Fruit fly (Drosophila melanogaster) whole organism, embryonic: Measurements from ENCODE around the gene bumpel.

Source experiments
- CG12299 ChIP-seq: fragments of 200-800 bp; sonication (Bioruptor generic); optimal IDR thresholded peaks from 2 replicates; lab custom pipeline; 2018; ENCODE audit warnings: missing biosample characterization, mild to moderate bottlenecking, missing genetic modification characterization
- CG14441 ChIP-seq: fragments of 200-800 bp; sonication (Bioruptor generic); IDR thresholded peaks from 2 replicates; pipeline ENCODE4 v1.3.6; 2022; ENCODE audit warnings: missing biosample characterization, missing genetic modification characterization
- CG6791 ChIP-seq: fragments of 200-800 bp; sonication (Bioruptor generic); IDR thresholded peaks from 3 replicates; pipeline ENCODE4 v1.3.6; 2022; ENCODE audit warnings: missing biosample characterization, missing genetic modification characterization; ENCODE audit not compliant: partially characterized antibody
- CG7372 ChIP-seq: fragments of 200-800 bp; sonication (Bioruptor generic); IDR thresholded peaks from 2 replicates; pipeline ENCODE4 v1.3.6; 2022; ENCODE audit warnings: missing biosample characterization, missing genetic modification characterization
- Med ChIP-seq: fragments of 200-800 bp; sonication (Bioruptor generic); peaks from one replicate; lab custom pipeline; 2016; ENCODE audit warnings: missing biosample characterization, missing genetic modification characterization, mild to moderate bottlenecking, inconsistent platforms, moderate library complexity
- Oaz ChIP-seq: fragments of 200-800 bp; sonication (Bioruptor generic); IDR thresholded peaks from 2 replicates; pipeline ENCODE4 v1.3.6; 2022; ENCODE audit warnings: missing biosample characterization, missing genetic modification characterization
- Six4 ChIP-seq: fragments of 200-800 bp; sonication (Bioruptor generic); optimal IDR thresholded peaks from 2 replicates; lab custom pipeline; 2016; ENCODE audit warnings: missing biosample characterization, missing genetic modification characterization
- ftz-f1 ChIP-seq: fragments of 200-800 bp; sonication (Bioruptor generic); optimal IDR thresholded peaks from 2 replicates; lab custom pipeline; 2016; ENCODE audit warnings: missing biosample characterization, missing genetic modification characterization
- kni ChIP-seq: fragments of 200-800 bp; sonication (Bioruptor generic); optimal IDR thresholded peaks from 3 replicates; lab custom pipeline; 2017; ENCODE audit warnings: mild to moderate bottlenecking, missing biosample characterization, missing genetic modification reagents, missing genetic modification characterization
- nerfin-1 ChIP-seq: fragments of 200-800 bp; sonication (Bioruptor generic); optimal IDR thresholded peaks from 3 replicates; lab custom pipeline; 2019; ENCODE audit warnings: missing biosample characterization, mild to moderate bottlenecking, missing genetic modification characterization, moderate library complexity
- pnt ChIP-seq: fragments of 200-800 bp; sonication (Bioruptor generic); optimal IDR thresholded peaks from 3 replicates; lab custom pipeline; 2016; ENCODE audit warnings: missing biosample characterization, missing genetic modification characterization

- TF ChIP-seq pnt (GFP tag; lab: Kevin White, UChicago), result no peak
- TF ChIP-seq kni (GFP tag; lab: Kevin White, UChicago), result no peak
- TF ChIP-seq ftz-f1 (GFP tag; lab: Kevin White, UChicago), result no peak
- TF ChIP-seq Six4 (GFP tag; lab: Kevin White, UChicago), result no peak
- no peak for TF ChIP-seq CG12299 (tag; lab: Kevin White, UChicago)
- no peak for TF ChIP-seq Oaz
- TF ChIP-seq CG6791 (GFP tag; lab: Robert Waterston, UW), result no peak
- no peak for TF ChIP-seq CG14441
- TF ChIP-seq Med (GFP tag; lab: Kevin White, UChicago), result no peak
- TF ChIP-seq CG7372 (GFP tag; lab: Robert Waterston, UW), result no peak
- TF ChIP-seq nerfin-1 (tag; lab: Kevin White, UChicago), result no peak
Observed at dm6 chr3R:11393896-11394295, 24.6 kb downstream of the bumpel start.
